Fruit fly (Drosophila melanogaster) whole organism, larva: Measurements from ENCODE around the gene knk.

ENCODE experiments used
- noc ChIP-seq: fragments of 200-800 bp; sonication (Bioruptor generic); optimal IDR thresholded peaks from 3 replicates; lab custom pipeline; 2019; ENCODE audit warnings: missing biosample characterization, mild to moderate bottlenecking, missing genetic modification characterization, moderate library complexity

knk gene

DNA sequence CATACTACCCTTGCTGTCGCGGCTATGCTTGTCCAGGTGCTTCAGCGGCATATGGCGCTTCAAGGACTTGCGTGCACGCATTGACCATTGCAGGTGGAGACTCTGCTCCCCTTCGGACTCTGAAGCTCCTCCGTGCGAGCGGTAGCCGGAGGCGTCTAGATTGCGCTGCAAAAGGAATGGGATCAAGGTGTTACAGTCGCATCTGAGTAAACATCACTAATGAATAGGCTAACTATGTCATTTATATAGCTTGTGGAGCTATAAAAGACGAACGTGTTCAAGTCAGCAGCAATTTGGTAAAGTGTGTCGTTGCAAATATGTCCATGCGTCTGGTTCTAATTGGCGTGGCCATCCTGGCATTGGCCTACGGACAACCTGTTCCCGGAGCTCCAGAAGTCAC is 17.3 kb upstream of the knk start, which contains the start of gene CG42759:
TSS of gene CG42759 (plus strand) at position 301 of the 400 bp plus-strand sequence.
- no peak for TF ChIP-seq noc (tag; lab: Kevin White, UChicago)

DNA sequence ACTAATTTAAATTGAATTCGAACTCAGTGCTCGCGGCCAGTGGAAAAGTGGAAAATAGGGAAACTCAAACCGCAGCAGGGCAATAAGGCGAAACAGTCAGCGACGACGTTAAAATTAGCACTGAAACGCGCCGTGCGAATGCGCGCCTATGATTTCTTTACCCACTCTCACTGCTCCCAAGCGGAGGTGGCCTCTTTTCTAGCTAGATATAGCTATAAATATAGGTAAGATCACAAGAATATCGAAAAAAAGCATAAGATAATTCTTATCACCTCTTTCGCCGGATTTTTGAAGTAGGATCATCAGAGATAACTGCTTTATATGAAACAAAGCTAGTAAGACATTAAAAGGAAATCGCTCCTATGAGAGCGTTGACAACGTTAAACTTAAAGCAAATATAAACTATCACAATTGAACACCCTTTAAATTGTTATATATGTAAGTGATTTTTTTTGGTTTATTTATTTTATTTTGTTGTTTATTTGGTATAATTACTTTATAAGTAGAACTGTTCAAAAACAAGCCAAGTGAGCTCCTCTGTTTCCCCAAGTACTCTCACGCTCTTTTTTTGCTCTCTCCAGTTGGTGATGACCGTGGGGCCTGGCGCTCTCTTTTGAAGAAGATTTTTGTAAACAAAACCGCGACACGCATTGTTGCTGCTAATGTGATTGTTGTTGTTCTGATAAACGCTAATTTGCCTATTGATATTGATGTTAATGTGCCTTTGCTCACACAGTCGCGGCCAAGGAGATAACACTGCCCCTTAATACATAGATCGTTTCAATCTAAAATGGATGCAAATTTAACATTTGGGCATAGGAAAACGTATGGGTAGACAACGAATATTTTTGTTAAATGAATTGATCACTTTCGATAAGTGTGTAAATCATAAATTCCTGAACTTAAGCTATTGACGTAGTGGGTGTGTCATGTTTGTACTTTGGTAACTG is 14.5 kb upstream of the knk start, which contains the start of gene tws:
TSS of gene tws (minus strand) at position 124 of the 950 bp plus-strand sequence.
- peak; percentile 77 for TF ChIP-seq noc (tag; lab: Kevin White, UChicago)

DNA sequence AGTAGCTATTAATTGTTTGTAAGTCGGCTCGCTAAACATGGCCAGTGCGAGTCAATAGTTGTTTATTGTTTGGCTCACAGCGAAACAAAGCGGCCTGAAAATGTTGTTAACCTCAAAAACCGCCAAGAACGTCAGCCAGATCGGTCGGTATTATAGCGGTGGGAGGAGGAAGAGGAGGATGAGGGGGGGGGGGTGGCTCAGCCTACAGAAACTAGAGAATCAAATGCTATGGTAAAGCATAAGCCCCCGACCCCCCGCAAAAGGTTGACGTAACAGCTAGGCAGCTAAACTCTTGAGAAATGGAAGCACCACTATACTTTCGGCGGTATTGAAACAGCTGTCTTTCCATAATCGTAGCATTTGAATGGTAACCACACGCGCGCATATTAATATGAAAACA is 13.4 kb upstream of the knk start:
- TF ChIP-seq noc (tag; lab: Kevin White, UChicago): no peak

DNA sequence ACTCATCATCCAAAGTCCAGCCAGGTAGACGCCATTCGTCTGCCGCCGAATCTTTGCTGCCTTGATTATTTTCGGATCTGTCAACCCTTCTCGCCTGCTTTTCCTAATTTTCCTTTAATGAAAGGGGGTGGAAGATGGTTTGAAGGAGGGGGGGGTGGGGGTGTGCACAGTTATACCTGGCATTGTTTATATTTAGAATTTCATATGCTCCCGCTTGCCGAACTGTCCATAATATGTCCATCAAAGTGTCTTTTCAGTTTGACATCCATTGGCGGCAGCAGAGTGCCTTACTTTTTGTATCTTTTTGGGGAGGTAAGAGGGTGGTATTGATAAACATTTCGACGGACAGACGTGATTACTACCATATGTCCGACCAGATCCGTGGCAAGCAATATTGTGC is 12.3 kb upstream of the knk start:
- TF ChIP-seq noc (tag; lab: Kevin White, UChicago): no peak

DNA sequence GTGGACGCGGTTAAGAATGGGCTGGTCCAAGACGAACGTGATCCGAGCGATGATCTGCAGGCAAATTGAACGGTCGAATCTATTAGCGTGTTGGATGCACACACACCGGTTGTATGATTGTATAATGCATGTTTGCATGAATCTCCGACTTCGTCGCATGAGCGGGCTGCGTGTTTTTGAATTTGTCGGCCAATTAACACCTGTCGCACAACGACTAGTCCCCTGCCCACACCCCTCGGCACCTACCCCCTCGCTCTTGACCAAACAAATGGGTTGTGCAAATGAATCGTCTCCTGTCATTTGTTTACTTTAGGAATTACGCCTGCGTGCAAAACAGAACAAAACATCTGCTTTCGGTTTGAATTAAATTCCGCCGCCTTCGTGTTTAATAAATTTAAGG is 9.5 kb upstream of the knk start:
- no peak for TF ChIP-seq noc (tag; lab: Kevin White, UChicago)

DNA sequence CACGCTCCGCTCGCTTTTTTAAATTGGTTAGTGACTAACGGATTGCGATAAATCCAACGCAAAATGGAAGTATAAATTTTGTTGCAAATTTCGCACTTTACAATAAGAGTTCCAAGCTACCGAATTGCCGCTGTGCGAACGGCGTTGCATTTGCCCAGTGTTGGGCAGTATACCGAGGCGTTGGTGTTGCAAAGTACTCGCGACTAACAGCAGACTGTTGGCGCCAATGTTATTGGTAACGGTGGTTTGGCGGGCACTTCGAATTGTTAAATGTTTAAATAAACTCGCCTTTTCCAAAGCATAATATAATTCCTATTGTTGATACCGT is 8.8 kb upstream of the knk start:
- peak; percentile 38 for TF ChIP-seq noc (tag; lab: Kevin White, UChicago)

DNA sequence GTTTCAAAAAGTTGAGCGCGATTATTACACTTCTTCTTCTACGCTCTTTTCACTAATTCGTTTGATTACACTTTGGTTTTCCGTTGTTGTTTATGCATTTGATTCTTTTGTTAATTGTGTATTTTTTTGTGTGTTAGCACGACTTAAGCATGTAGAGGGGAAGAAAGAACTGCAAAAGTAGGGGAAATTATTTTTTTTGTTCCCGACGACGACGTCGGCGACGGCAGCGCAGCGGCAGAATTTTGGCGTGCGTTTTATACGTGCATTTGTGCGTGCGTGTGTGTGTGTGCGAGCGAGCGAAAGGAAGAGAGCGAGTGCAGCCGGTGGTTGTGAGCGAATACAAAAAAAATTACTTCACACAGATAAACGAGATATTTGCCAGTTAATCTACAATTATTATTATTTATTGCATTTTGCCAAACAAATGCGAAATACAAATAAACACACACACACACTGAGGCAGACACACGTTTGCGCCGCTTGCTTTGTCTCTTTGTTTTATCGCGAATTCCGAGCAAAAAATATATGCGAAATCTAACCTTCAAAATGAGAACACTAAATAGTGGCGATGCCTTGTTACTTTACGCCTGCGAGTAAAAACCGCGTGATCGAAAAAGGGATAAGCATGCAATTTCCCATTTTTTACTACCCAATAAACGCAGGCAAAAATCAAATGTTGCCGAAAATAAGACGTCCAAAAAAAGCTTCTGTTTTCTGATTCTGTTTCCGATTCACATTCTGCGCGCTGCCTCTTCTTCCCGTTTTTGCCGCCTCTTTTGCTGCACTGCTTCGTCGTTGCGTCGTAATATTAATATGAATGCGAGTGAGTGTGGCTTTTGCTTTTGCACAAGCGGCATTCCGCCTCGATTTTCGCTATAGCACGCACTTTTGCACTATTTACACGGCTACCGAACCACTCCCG is 8.2 kb upstream of the knk start:
- no peak for TF ChIP-seq noc (tag; lab: Kevin White, UChicago)

DNA sequence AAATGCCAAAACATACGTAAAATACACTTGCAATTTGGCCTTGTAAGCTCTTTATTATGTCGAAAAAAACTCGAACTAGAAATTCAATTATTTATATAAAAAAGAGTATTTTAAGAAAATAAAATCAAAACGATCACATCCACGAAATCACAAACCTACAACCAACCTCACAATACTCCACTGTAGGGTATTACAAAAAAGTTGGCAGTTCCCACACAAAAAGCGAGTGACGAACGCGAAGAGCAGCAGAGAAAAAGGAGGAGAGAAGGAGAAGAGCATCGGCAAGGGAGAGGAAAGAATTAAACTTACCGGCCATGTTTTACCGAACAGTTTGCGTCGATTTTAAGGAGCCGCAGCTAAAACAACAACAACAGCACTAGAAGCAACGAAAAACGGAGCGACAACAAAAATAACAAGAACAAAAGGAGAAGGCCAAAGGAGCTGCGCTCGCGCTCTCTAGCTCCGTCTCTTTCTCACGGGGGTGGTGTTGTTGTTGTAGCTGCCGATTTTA is 7.5 kb upstream of the knk start:
- peak; percentile 22 for TF ChIP-seq noc (tag; lab: Kevin White, UChicago)

DNA sequence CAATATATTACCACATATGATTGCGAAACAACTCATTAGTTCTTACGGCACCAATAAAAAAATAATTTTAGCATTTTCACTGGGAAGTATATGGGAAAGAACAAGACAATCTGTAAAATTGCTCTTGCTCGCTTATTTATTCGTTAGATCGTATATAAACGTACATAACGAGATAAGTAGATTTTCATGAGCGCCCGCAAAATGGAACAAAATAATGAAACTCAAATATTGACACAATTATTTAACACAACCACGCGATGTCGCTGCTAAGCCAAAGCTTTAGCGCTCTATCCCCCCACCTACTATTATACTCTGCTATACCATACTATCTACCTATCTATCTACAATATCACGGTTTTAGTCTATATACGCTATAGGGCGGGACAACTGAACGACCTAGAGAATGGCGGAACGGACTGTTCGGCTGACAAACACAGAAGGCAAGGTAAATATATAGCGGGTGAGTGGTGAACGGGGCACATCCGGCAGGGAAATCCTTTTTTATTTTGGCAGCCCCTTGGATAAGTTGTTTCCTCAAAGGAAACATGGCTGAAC is 5.6 kb upstream of the knk start:
- TF ChIP-seq noc (tag; lab: Kevin White, UChicago): no peak

DNA sequence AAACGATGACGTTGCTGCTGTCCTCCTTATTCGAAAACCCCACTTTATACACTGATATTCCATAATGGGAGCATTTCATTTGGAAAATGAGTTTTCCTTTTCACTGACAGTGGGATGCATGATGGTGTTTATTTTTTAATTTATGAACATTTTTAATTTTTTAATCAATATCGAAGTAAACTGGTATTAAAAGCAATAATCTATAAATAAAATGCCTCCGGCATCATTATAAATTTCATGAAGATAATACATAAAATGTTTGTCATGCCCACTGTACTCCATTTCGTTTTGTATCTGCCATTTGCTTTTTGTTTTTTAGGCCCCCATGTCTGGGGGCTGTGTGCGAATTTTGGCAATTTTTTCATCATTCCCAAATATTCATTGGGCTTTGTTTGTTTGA is 4.6 kb upstream of the knk start:
- TF ChIP-seq noc (tag; lab: Kevin White, UChicago): peak; percentile 72

DNA sequence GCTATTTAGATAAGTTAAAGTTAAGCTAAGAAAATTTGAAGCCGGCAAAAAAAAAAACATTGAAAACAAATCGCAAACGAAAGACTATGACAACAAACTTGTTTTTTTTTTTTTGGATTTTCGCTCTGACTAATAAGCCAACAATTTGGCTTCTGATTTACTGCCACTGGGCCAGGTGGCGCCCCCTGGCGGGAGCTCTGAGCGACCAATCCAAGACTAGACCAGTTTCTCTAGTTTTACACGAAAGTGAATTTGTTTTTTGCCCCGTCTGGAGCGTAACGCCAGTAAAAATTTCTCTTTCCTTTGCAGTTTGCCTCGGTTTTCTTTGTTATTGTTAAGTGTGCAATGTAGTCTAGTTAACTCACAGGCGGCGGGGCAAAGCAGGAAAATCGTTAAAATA is 700 bp downstream of the knk start:
- no peak for TF ChIP-seq noc (tag; lab: Kevin White, UChicago)

DNA sequence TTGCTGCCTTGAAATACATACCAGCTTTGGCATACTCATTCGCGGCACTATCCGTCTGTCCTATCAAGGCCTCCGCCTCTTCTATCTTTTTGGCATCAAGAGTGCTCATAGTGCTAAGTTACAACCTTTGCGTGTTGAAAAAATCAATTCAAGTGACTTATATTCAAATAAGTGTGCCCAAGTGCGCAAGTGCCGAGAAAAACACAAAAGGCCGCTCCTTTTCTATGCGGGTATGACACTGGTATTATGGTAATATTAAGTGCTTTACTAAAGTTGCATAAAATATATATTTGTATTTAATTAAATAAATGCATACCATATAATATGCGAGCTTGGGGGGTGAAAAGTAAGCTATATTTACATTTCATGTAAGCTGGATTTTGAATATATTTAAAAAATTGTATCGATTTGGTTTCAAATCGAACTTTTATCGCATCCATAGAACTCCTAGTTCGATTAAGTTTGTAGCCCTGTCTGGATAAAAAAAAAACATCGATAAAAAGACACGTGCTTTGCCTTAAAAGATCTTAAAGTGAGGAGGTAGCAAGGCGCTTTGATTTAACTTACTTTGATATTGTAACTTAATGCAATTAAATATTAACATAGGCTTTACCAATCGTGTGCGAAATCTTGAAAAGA is 4.1 kb downstream of the knk start, which contains the start of the genes gammaSnap2 and ATPsynepsilonL:
TSS of gene gammaSnap2 (minus strand) at position 135 of the 639 bp plus-strand sequence.
TSS of gene ATPsynepsilonL (plus strand) at position 508 of the 639 bp plus-strand sequence.
- no peak for TF ChIP-seq noc (tag; lab: Kevin White, UChicago)

DNA sequence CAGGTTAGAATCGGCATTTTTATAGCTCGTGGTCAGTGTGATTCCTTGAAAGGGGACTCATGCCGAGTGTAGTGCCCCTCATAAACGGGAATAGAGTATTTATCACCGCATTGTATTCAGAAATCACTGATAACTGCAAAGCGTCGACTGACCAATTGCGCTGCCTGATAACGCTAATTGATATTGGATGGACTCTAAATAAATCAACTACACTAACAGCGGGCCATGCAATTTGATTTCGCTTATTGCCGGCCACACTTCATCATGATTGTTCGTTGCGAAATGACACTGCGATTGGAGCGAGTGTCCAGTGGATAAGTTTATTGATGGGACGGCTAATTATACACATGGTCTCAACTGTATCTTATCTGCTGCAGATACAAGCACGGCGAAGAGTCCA is 5.9 kb downstream of the knk start:
- TF ChIP-seq noc (tag; lab: Kevin White, UChicago): peak; percentile 87

DNA sequence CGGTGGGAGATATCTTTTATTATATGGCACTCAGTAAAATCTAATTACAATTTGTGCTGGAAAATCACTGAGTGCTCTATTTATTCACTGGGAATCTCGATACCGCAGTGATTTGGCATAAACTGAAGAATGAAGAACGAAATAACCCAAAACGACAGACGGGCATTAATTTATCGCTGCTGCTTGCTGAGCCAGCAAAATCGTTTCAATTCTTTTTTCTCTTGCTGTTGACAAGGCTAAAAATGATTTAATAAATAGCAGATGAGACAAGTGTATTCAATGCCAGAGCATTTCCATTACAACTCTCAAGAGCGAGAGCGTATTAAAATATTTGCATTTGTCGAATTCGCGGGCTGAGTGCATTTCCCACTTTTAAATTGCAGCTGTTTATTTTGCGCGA is 9.7 kb downstream of the knk start:
- no peak for TF ChIP-seq noc (tag; lab: Kevin White, UChicago)
